Worm (Caenorhabditis elegans) whole organism, L3 larva: Measurements from ENCODE around the gene ZK1073.2.

ENCODE experiments used
- R02D3.7 ChIP-seq: fragments of 150-350 bp; optimal IDR thresholded peaks from 2 replicates; lab custom pipeline; 2014; ENCODE audit warnings: missing biosample characterization, missing genetic modification characterization
- ZK546.5 ChIP-seq: sonication (generic microtip); optimal IDR thresholded peaks from 2 replicates; lab custom pipeline; 2017; ENCODE audit warnings: missing biosample characterization, missing genetic modification characterization
- aly-2 ChIP-seq: fragments of 150-350 bp; optimal IDR thresholded peaks from 2 replicates; lab custom pipeline; 2014; ENCODE audit warnings: missing biosample characterization, missing genetic modification characterization
- ama-1 ChIP-seq: fragments of 150-350 bp; optimal IDR thresholded peaks from 2 replicates; lab custom pipeline; 2018
- ceh-16 ChIP-seq: sonication (generic microtip); optimal IDR thresholded peaks from 2 replicates; lab custom pipeline; 2017; ENCODE audit warnings: missing biosample characterization, missing genetic modification characterization
- ceh-28 ChIP-seq: fragments of 150-350 bp; optimal IDR thresholded peaks from 2 replicates; lab custom pipeline; 2014; ENCODE audit warnings: missing biosample characterization, missing genetic modification reagents, missing genetic modification characterization
- ceh-82 ChIP-seq: fragments of 150-350 bp; optimal IDR thresholded peaks from 2 replicates; lab custom pipeline; 2014; ENCODE audit warnings: missing biosample characterization, missing genetic modification characterization
- ceh-9 ChIP-seq: sonication (generic microtip); optimal IDR thresholded peaks from 2 replicates; lab custom pipeline; 2018; ENCODE audit warnings: missing biosample characterization, missing genetic modification characterization
- daf-12 ChIP-seq: fragments of 150-350 bp; optimal IDR thresholded peaks from 2 replicates; lab custom pipeline; 2014; ENCODE audit warnings: missing biosample characterization, missing genetic modification reagents, missing genetic modification characterization
- egl-27 ChIP-seq: sonication (generic microtip); optimal IDR thresholded peaks from 4 replicates; lab custom pipeline; 2017; ENCODE audit warnings: missing biosample characterization, missing genetic modification reagents, missing genetic modification characterization
- egl-5 ChIP-seq: fragments of 150-350 bp; optimal IDR thresholded peaks from 2 replicates; lab custom pipeline; 2017; ENCODE audit warnings: missing biosample characterization, missing genetic modification reagents, missing genetic modification characterization, inconsistent platforms
- elt-1 ChIP-seq: fragments of 150-350 bp; optimal IDR thresholded peaks from 2 replicates; lab custom pipeline; 2014; ENCODE audit warnings: missing biosample characterization, missing genetic modification characterization
- elt-2 ChIP-seq: sonication (generic microtip); optimal IDR thresholded peaks from 2 replicates; lab custom pipeline; 2016; ENCODE audit warnings: missing genetic modification reagents, mild to moderate bottlenecking, missing genetic modification characterization, missing compliant biosample characterization
- elt-3 ChIP-seq, 3 experiments: fragments of 150-350 bp in 1 of 3; sonication (generic microtip) in 2 of 3; optimal IDR thresholded peaks; 2 replicates in 2 of 3; 4 replicates in 1 of 3; lab custom pipeline; 2014 to 2017; ENCODE audit warnings: missing biosample characterization in 3 of 3, missing genetic modification characterization in 3 of 3
- eor-1 ChIP-seq, 2 experiments: fragments of 150-350 bp; optimal IDR thresholded peaks; 2 replicates each; lab custom pipeline; 2014 to 2018; ENCODE audit warnings: missing biosample characterization in 2 of 2, missing genetic modification characterization in 2 of 2
- fkh-10 ChIP-seq: sonication (generic microtip); optimal IDR thresholded peaks from 2 replicates; lab custom pipeline; 2017; ENCODE audit warnings: missing biosample characterization, missing genetic modification reagents, missing genetic modification characterization
- fkh-2 ChIP-seq: fragments of 150-350 bp; optimal IDR thresholded peaks from 2 replicates; lab custom pipeline; 2014; ENCODE audit warnings: missing biosample characterization, missing genetic modification reagents, missing genetic modification characterization
- fos-1 ChIP-seq: fragments of 150-350 bp; optimal IDR thresholded peaks from 2 replicates; lab custom pipeline; 2014; ENCODE audit warnings: missing biosample characterization, missing genetic modification characterization
- hmg-11 ChIP-seq: sonication (generic microtip); optimal IDR thresholded peaks from 2 replicates; lab custom pipeline; 2016; ENCODE audit warnings: missing genetic modification characterization, missing compliant biosample characterization
- jun-1 ChIP-seq: fragments of 150-350 bp; optimal IDR thresholded peaks from 2 replicates; lab custom pipeline; 2014; ENCODE audit warnings: missing biosample characterization, missing genetic modification reagents, missing genetic modification characterization
- lin-15B ChIP-seq: fragments of 150-350 bp; optimal IDR thresholded peaks from 2 replicates; lab custom pipeline; 2014; ENCODE audit warnings: missing biosample characterization, missing genetic modification characterization
- lin-39 ChIP-seq: fragments of 150-350 bp; optimal IDR thresholded peaks from 2 replicates; lab custom pipeline; 2018; ENCODE audit warnings: missing biosample characterization, missing genetic modification reagents, missing genetic modification characterization
- mdl-1 ChIP-seq: fragments of 150-350 bp; optimal IDR thresholded peaks from 2 replicates; lab custom pipeline; 2014; ENCODE audit warnings: missing biosample characterization, missing genetic modification characterization
- mml-1 ChIP-seq: fragments of 150-350 bp; sonication (generic microtip); optimal IDR thresholded peaks from 3 replicates; lab custom pipeline; 2014; ENCODE audit warnings: missing biosample characterization, missing genetic modification characterization
- nfya-1 ChIP-seq: sonication (generic microtip); optimal IDR thresholded peaks from 2 replicates; lab custom pipeline; 2017; ENCODE audit warnings: missing genetic modification characterization, mild to moderate bottlenecking, missing compliant biosample characterization, antibody characterized with exemption, moderate library complexity; ENCODE audit not compliant: insufficient read depth
- nhr-11 ChIP-seq: fragments of 150-350 bp; optimal IDR thresholded peaks from 2 replicates; lab custom pipeline; 2014; ENCODE audit warnings: missing biosample characterization, missing genetic modification characterization
- nhr-12 ChIP-seq: fragments of 150-350 bp; optimal IDR thresholded peaks from 2 replicates; lab custom pipeline; 2014; ENCODE audit warnings: missing biosample characterization, missing genetic modification characterization
- nhr-23 ChIP-seq: fragments of 150-350 bp; optimal IDR thresholded peaks from 2 replicates; lab custom pipeline; 2014; ENCODE audit warnings: missing biosample characterization, missing genetic modification reagents, missing genetic modification characterization
- nhr-237 ChIP-seq: fragments of 150-350 bp; optimal IDR thresholded peaks from 2 replicates; lab custom pipeline; 2014; ENCODE audit warnings: missing biosample characterization, missing genetic modification characterization
- nhr-25 ChIP-seq: sonication (generic microtip); optimal IDR thresholded peaks from 2 replicates; lab custom pipeline; 2017; ENCODE audit warnings: missing biosample characterization, missing genetic modification characterization
- nhr-28 ChIP-seq: fragments of 150-350 bp; optimal IDR thresholded peaks from 2 replicates; lab custom pipeline; 2014; ENCODE audit warnings: missing biosample characterization, missing genetic modification characterization
- nhr-43 ChIP-seq: sonication (generic microtip); optimal IDR thresholded peaks from 2 replicates; lab custom pipeline; 2016; ENCODE audit warnings: mild to moderate bottlenecking, missing genetic modification characterization, missing compliant biosample characterization; ENCODE audit not compliant: poor library complexity, severe bottlenecking
- nhr-67 ChIP-seq: fragments of 150-350 bp; optimal IDR thresholded peaks from 2 replicates; lab custom pipeline; 2014; ENCODE audit warnings: missing biosample characterization, missing genetic modification characterization
- nhr-76 ChIP-seq: fragments of 150-350 bp; sonication (generic microtip); optimal IDR thresholded peaks from 5 replicates; lab custom pipeline; 2014; ENCODE audit warnings: missing biosample characterization, missing genetic modification characterization
- nhr-77 ChIP-seq: fragments of 150-350 bp; optimal IDR thresholded peaks from 2 replicates; lab custom pipeline; 2014; ENCODE audit warnings: missing biosample characterization, missing genetic modification characterization
- pha-4 ChIP-seq: fragments of 150-350 bp; optimal IDR thresholded peaks from 2 replicates; lab custom pipeline; 2014; ENCODE audit warnings: missing biosample characterization, missing genetic modification reagents, missing genetic modification characterization
- pqm-1 ChIP-seq: fragments of 150-350 bp; optimal IDR thresholded peaks from 2 replicates; lab custom pipeline; 2017; ENCODE audit warnings: missing biosample characterization, missing genetic modification characterization, inconsistent platforms
- sea-2 ChIP-seq: fragments of 150-350 bp; sonication (generic microtip); optimal IDR thresholded peaks from 4 replicates; lab custom pipeline; 2014; ENCODE audit warnings: missing biosample characterization, missing genetic modification reagents, missing genetic modification characterization
- skn-1 ChIP-seq: fragments of 150-350 bp; optimal IDR thresholded peaks from 2 replicates; lab custom pipeline; 2014; ENCODE audit warnings: missing biosample characterization, missing genetic modification characterization
- snpc-4 ChIP-seq: fragments of 150-350 bp; optimal IDR thresholded peaks from 2 replicates; lab custom pipeline; 2014; ENCODE audit warnings: missing biosample characterization, missing genetic modification characterization
- tbx-2 ChIP-seq: sonication (generic microtip); optimal IDR thresholded peaks from 2 replicates; lab custom pipeline; 2016; ENCODE audit warnings: mild to moderate bottlenecking, missing genetic modification characterization, missing compliant biosample characterization
- unc-39 ChIP-seq: sonication (generic microtip); optimal IDR thresholded peaks from 4 replicates; lab custom pipeline; 2017; ENCODE audit warnings: missing biosample characterization, missing genetic modification characterization
- unc-62 ChIP-seq: fragments of 150-350 bp; sonication (generic microtip); optimal IDR thresholded peaks from 4 replicates; lab custom pipeline; 2014; ENCODE audit warnings: missing biosample characterization, missing genetic modification reagents, missing genetic modification characterization
- zag-1 ChIP-seq: fragments of 150-350 bp; optimal IDR thresholded peaks from 2 replicates; lab custom pipeline; 2014; ENCODE audit warnings: missing biosample characterization, missing genetic modification characterization
- ztf-11 ChIP-seq: fragments of 150-350 bp; optimal IDR thresholded peaks from 2 replicates; lab custom pipeline; 2014; ENCODE audit warnings: missing biosample characterization, missing genetic modification characterization
- ztf-4 ChIP-seq: fragments of 150-350 bp; optimal IDR thresholded peaks from 2 replicates; lab custom pipeline; 2014; ENCODE audit warnings: missing biosample characterization, missing genetic modification characterization

Gene ZK1073.2

DNA sequence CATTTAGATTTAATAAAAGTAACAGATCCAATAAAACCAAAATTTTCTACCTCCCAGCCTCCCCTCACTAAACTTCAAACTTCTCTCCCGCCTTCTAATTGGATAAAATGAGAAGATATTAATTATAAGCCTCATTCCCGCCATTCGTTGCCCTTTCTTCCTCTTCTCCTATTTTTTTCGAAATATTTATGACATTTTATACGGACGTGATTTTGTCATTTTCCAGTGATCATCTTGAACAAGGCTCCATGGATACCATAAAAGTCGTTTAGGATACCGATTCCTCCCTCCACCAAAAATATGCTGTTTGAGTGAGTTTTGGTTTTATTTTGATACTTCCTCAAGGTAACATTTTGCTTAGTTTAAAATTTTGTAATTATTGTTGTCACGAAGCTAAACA is at the start of gene ZK1073.2:
Gene ZK1073.2, plus strand, starts transcription at position 301 of the 400 bp plus-strand sequence.
- TF ChIP-seq skn-1 (tag; lab: Kevin White, UChicago): no peak
- no peak for TF ChIP-seq nhr-67 (tag; lab: Kevin White, UChicago)
- no peak for TF ChIP-seq tbx-2 (tag; lab: Kevin White, UChicago)
- no peak for TF ChIP-seq ceh-9 (tag; lab: Kevin White, UChicago)
- TF ChIP-seq lin-15B (tag; lab: Kevin White, UChicago): no peak
- no peak for TF ChIP-seq ceh-16 (tag; lab: Kevin White, UChicago)
- no peak for TF ChIP-seq ama-1
- TF ChIP-seq nhr-43 (tag; lab: Kevin White, UChicago): no peak
- TF ChIP-seq egl-5 (tag; lab: Kevin White, UChicago): no peak
- no peak for TF ChIP-seq nhr-25
- TF ChIP-seq nhr-77 (tag; lab: Kevin White, UChicago): no peak
- no peak for TF ChIP-seq jun-1 (tag; lab: Kevin White, UChicago)
- TF ChIP-seq fkh-10 (GFP tag; lab: Kevin White, UChicago): no peak
- no peak for TF ChIP-seq ceh-28 (tag; lab: Kevin White, UChicago)
- TF ChIP-seq nhr-28 (tag; lab: Kevin White, UChicago): no peak
- no peak for TF ChIP-seq nhr-76 (tag; lab: Kevin White, UChicago)
- no peak for TF ChIP-seq nhr-11 (tag; lab: Kevin White, UChicago)
- no peak for TF ChIP-seq R02D3.7 (tag; lab: Kevin White, UChicago)

ce11 chrX:16055245-16055644 is 48.3 kb upstream of the ZK1073.2 start, which contains the start of gene T27A8.7:
Gene T27A8.7, plus strand, starts transcription at chrX:16055545.
- TF ChIP-seq pha-4: no peak
- no peak for TF ChIP-seq tbx-2 (tag; lab: Kevin White, UChicago)
- TF ChIP-seq nhr-12 (tag; lab: Kevin White, UChicago): no peak
- TF ChIP-seq elt-2: no peak
- no peak for TF ChIP-seq eor-1 (tag; optimal IDR thresholded peaks at IDR 0.05; lab: Kevin White, UChicago)

ce11 chrX:16056404-16056803 is 47.1 kb upstream of the ZK1073.2 start:
- TF ChIP-seq pqm-1 (tag; lab: Kevin White, UChicago) (peak; percentile 83), nhr-67 (tag; lab: Kevin White, UChicago) (peak; percentile 74), ceh-16 (tag; lab: Kevin White, UChicago) (peak; percentile 75), daf-12 (tag; lab: Kevin White, UChicago) (peak; percentile 90), nhr-23 (peak; percentile 98), ama-1 (peak; percentile 2), fkh-2 (tag; lab: Kevin White, UChicago) (peak; percentile 71), elt-2 (peak; percentile 79), ceh-28 (tag; lab: Kevin White, UChicago) (peak; percentile 99), unc-62 (GFP tag; lab: Kevin White, UChicago) (peak; percentile 87), skn-1 (tag; lab: Kevin White, UChicago) (peak; percentile 97), ceh-9 (tag; lab: Kevin White, UChicago) (no peak), ztf-11 (tag; lab: Kevin White, UChicago) (peak; percentile 50), nhr-77 (tag; lab: Kevin White, UChicago) (peak; percentile 97), nfya-1 (peak; percentile 95), unc-39 (tag; lab: Kevin White, UChicago) (no peak), fos-1 (tag; lab: Kevin White, UChicago) (peak; percentile 91), aly-2 (tag; lab: Kevin White, UChicago) (peak; percentile 92), hmg-11 (tag; lab: Kevin White, UChicago) (peak; percentile 94), tbx-2 (tag; lab: Kevin White, UChicago) (peak; percentile 98), snpc-4 (tag; lab: Kevin White, UChicago) (peak; percentile 96), ceh-82 (tag; lab: Kevin White, UChicago) (peak; percentile 98), mml-1 (tag; lab: Kevin White, UChicago) (no peak), nhr-28 (tag; lab: Kevin White, UChicago) (peak; percentile 89), ZK546.5 (tag; lab: Kevin White, UChicago) (peak; percentile 63), pha-4 (peak; percentile 98), nhr-237 (tag; lab: Kevin White, UChicago) (peak; percentile 85), mdl-1 (tag; lab: Kevin White, UChicago) (peak; percentile 82), R02D3.7 (tag; lab: Kevin White, UChicago) (peak; percentile 93), sea-2 (GFP tag; lab: Kevin White, UChicago) (no peak), zag-1 (tag; lab: Kevin White, UChicago) (peak; percentile 92), ztf-4 (tag; lab: Kevin White, UChicago) (peak; percentile 88), eor-1 (tag; optimal IDR thresholded peaks at IDR 0.05; lab: Kevin White, UChicago) (peak in 1 of 2 experiments; percentile 85), lin-39 (tag; lab: Kevin White, UChicago) (peak; percentile 99), elt-1 (peak; percentile 14), egl-5 (tag; lab: Kevin White, UChicago) (peak; percentile 97), jun-1 (tag; lab: Kevin White, UChicago) (peak; percentile 100), nhr-11 (tag; lab: Kevin White, UChicago) (peak; percentile 95), fkh-10 (GFP tag; lab: Kevin White, UChicago) (peak; percentile 98), nhr-25 (peak; percentile 95), elt-3 (tag; optimal IDR thresholded peaks at IDR 0.05; lab: Kevin White, UChicago) (peak in 2 of 3 experiments; percentile 54 to 97), nhr-43 (tag; lab: Kevin White, UChicago) (peak; percentile 99), egl-27 (tag; lab: Kevin White, UChicago) (peak; percentile 94)
